Worm (Caenorhabditis elegans) whole organism, L2 larva: ENCODE data around the gene ZK488.6.

Experiments used
- C34F6.9 ChIP-seq: fragments of 150-350 bp; optimal IDR thresholded peaks from 2 replicates; lab custom pipeline; 2014; ENCODE audit warnings: missing biosample characterization, missing genetic modification characterization
- R02D3.7 ChIP-seq: fragments of 150-350 bp; optimal IDR thresholded peaks from 2 replicates; lab custom pipeline; 2014; ENCODE audit warnings: missing biosample characterization, missing genetic modification characterization
- Y55F3AM.14 ChIP-seq: fragments of 200-800 bp; sonication (Bioruptor generic); optimal IDR thresholded peaks from 2 replicates; lab custom pipeline; 2018; ENCODE audit warnings: mild to moderate bottlenecking, missing genetic modification characterization, missing compliant biosample characterization
- ZK546.5 ChIP-seq: sonication (generic microtip); optimal IDR thresholded peaks from 2 replicates; lab custom pipeline; 2017; ENCODE audit warnings: missing biosample characterization, missing genetic modification characterization
- alr-1 ChIP-seq: fragments of 150-350 bp; optimal IDR thresholded peaks from 2 replicates; lab custom pipeline; 2014; ENCODE audit warnings: missing biosample characterization, missing genetic modification characterization
- ama-1 ChIP-seq: fragments of 150-350 bp; optimal IDR thresholded peaks from 2 replicates; lab custom pipeline; 2018; ENCODE audit warnings: inconsistent platforms
- ceh-16 ChIP-seq: fragments of 150-350 bp; optimal IDR thresholded peaks from 2 replicates; lab custom pipeline; 2014; ENCODE audit warnings: missing biosample characterization, missing genetic modification characterization
- ceh-82 ChIP-seq: fragments of 150-350 bp; optimal IDR thresholded peaks from 2 replicates; lab custom pipeline; 2014; ENCODE audit warnings: missing biosample characterization, missing genetic modification characterization
- egl-27 ChIP-seq: sonication (generic microtip); optimal IDR thresholded peaks from 3 replicates; lab custom pipeline; 2017; ENCODE audit warnings: missing biosample characterization, missing genetic modification reagents, missing genetic modification characterization
- elt-1 ChIP-seq: fragments of 150-350 bp; optimal IDR thresholded peaks from 2 replicates; lab custom pipeline; 2014; ENCODE audit warnings: missing biosample characterization, missing genetic modification characterization
- elt-3 ChIP-seq: sonication (generic microtip); optimal IDR thresholded peaks from 2 replicates; lab custom pipeline; 2017; ENCODE audit warnings: missing biosample characterization, missing genetic modification characterization
- fos-1 ChIP-seq: fragments of 150-350 bp; optimal IDR thresholded peaks from 2 replicates; lab custom pipeline; 2014; ENCODE audit warnings: missing biosample characterization, missing genetic modification characterization
- gmeb-1 ChIP-seq: fragments of 150-350 bp; optimal IDR thresholded peaks from 2 replicates; lab custom pipeline; 2014; ENCODE audit warnings: missing biosample characterization, missing genetic modification characterization
- lin-13 ChIP-seq: fragments of 150-350 bp; optimal IDR thresholded peaks from 2 replicates; lab custom pipeline; 2014; ENCODE audit warnings: missing biosample characterization, missing genetic modification reagents, missing genetic modification characterization
- lsy-2 ChIP-seq, 2 experiments: fragments of 150-350 bp in 1 of 2; sonication (generic microtip) in 1 of 2; optimal IDR thresholded peaks; 2 replicates each; lab custom pipeline; 2014 to 2017; ENCODE audit warnings: missing biosample characterization in 2 of 2, missing genetic modification characterization in 2 of 2
- mab-5 ChIP-seq: fragments of 150-350 bp; optimal IDR thresholded peaks from 2 replicates; lab custom pipeline; 2014; ENCODE audit warnings: missing biosample characterization, missing genetic modification characterization
- mbf-1 ChIP-seq: sonication (generic microtip); optimal IDR thresholded peaks from 2 replicates; lab custom pipeline; 2017; ENCODE audit warnings: missing biosample characterization, missing genetic modification characterization
- mdl-1 ChIP-seq, 2 experiments: fragments of 150-350 bp in 1 of 2; sonication (generic microtip) in 1 of 2; optimal IDR thresholded peaks; 2 replicates each; lab custom pipeline; 2017; ENCODE audit warnings: missing biosample characterization in 2 of 2, missing genetic modification characterization in 2 of 2
- nhr-11 ChIP-seq: fragments of 150-350 bp; optimal IDR thresholded peaks from 2 replicates; lab custom pipeline; 2014; ENCODE audit warnings: missing biosample characterization, missing genetic modification characterization
- nhr-12 ChIP-seq: fragments of 150-350 bp; optimal IDR thresholded peaks from 2 replicates; lab custom pipeline; 2014; ENCODE audit warnings: missing biosample characterization, missing genetic modification characterization
- nhr-129 ChIP-seq: fragments of 150-350 bp; optimal IDR thresholded peaks from 2 replicates; lab custom pipeline; 2014; ENCODE audit warnings: missing biosample characterization, missing genetic modification characterization
- nhr-21 ChIP-seq: fragments of 150-350 bp; optimal IDR thresholded peaks from 2 replicates; lab custom pipeline; 2014; ENCODE audit warnings: missing biosample characterization, missing genetic modification characterization
- nhr-23 ChIP-seq: fragments of 150-350 bp; optimal IDR thresholded peaks from 2 replicates; lab custom pipeline; 2014; ENCODE audit warnings: missing biosample characterization, missing genetic modification reagents, missing genetic modification characterization
- nhr-25 ChIP-seq: fragments of 150-350 bp; sonication (generic microtip); optimal IDR thresholded peaks from 3 replicates; lab custom pipeline; 2014; ENCODE audit warnings: missing biosample characterization, missing genetic modification characterization
- nhr-6 ChIP-seq: fragments of 150-350 bp; optimal IDR thresholded peaks from 2 replicates; lab custom pipeline; 2014; ENCODE audit warnings: missing biosample characterization, missing genetic modification characterization
- nhr-77 ChIP-seq: fragments of 150-350 bp; optimal IDR thresholded peaks from 2 replicates; lab custom pipeline; 2014; ENCODE audit warnings: missing biosample characterization, missing genetic modification characterization
- peb-1 ChIP-seq: fragments of 150-350 bp; optimal IDR thresholded peaks from 2 replicates; lab custom pipeline; 2014; ENCODE audit warnings: missing biosample characterization, missing genetic modification characterization
- sem-4 ChIP-seq: fragments of 150-350 bp; optimal IDR thresholded peaks from 2 replicates; lab custom pipeline; 2014; ENCODE audit warnings: missing biosample characterization, missing genetic modification reagents, missing genetic modification characterization
- sma-9 ChIP-seq, 2 experiments: fragments of 150-350 bp in 1 of 2; sonication (generic microtip) in 1 of 2; optimal IDR thresholded peaks; 2 replicates each; lab custom pipeline; 2014 to 2016; ENCODE audit warnings: missing genetic modification characterization in 2 of 2, mild to moderate bottlenecking in 1 of 2, missing biosample characterization in 1 of 2, missing compliant biosample characterization in 1 of 2, missing genetic modification reagents in 1 of 2, moderate library complexity in 1 of 2
- snpc-4 ChIP-seq: fragments of 150-350 bp; optimal IDR thresholded peaks from 2 replicates; lab custom pipeline; 2014; ENCODE audit warnings: missing biosample characterization, missing genetic modification characterization
- unc-55 ChIP-seq: fragments of 150-350 bp; sonication (generic microtip); optimal IDR thresholded peaks from 3 replicates; lab custom pipeline; 2014; ENCODE audit warnings: missing biosample characterization, missing genetic modification reagents, missing genetic modification characterization
- unc-62 ChIP-seq: fragments of 150-350 bp; optimal IDR thresholded peaks from 2 replicates; lab custom pipeline; 2014; ENCODE audit warnings: missing biosample characterization, missing genetic modification reagents, missing genetic modification characterization
- ztf-1 ChIP-seq: fragments of 200-800 bp; sonication (Bioruptor generic); conservative IDR thresholded peaks from 2 replicates; pipeline ENCODE4 v1.3.6; 2022; ENCODE audit warnings: missing genetic modification characterization, missing compliant biosample characterization
- ztf-4 ChIP-seq: fragments of 150-350 bp; optimal IDR thresholded peaks from 2 replicates; lab custom pipeline; 2014; ENCODE audit warnings: missing biosample characterization, missing genetic modification characterization

ZK488.6 gene

ce11 chrV:596923-597322 is 6.6 kb downstream of the ZK488.6 start:
- TF ChIP-seq lsy-2 (tag; optimal IDR thresholded peaks at IDR 0.05; lab: Kevin White, UChicago): no peak
- TF ChIP-seq nhr-21: no peak
- no peak for TF ChIP-seq nhr-23 (tag; lab: Kevin White, UChicago)
- TF ChIP-seq sma-9 (GFP tag; optimal IDR thresholded peaks at IDR 0.05; lab: Kevin White, UChicago): peak; percentile 76
- no peak for TF ChIP-seq sma-9 (tag; optimal IDR thresholded peaks at IDR 0.05; lab: Kevin White, UChicago)
- no peak for TF ChIP-seq peb-1
- peak; percentile 83 for TF ChIP-seq ceh-16
- peak; percentile 29 for TF ChIP-seq elt-1 (tag; lab: Kevin White, UChicago)

ce11 chrV:597823-598222 is 7.5 kb downstream of the ZK488.6 start:
- TF ChIP-seq sma-9 (GFP tag; optimal IDR thresholded peaks at IDR 0.05; lab: Kevin White, UChicago) (peak; percentile 66), sma-9 (tag; optimal IDR thresholded peaks at IDR 0.05; lab: Kevin White, UChicago) (no peak), ceh-82 (tag; lab: Kevin White, UChicago) (no peak), ceh-16 (peak; percentile 61), elt-1 (tag; lab: Kevin White, UChicago) (peak; percentile 72), ztf-1 (GFP tag; lab: Robert Waterston, UW) (no peak), sem-4 (tag; lab: Kevin White, UChicago) (no peak), ama-1 (lab: Kevin White, UChicago) (no peak), Y55F3AM.14 (GFP tag; lab: Kevin White, UChicago) (no peak), nhr-25 (tag; lab: Kevin White, UChicago) (peak; percentile 24)

ce11 chrV:598626-599025 is 8.3 kb downstream of the ZK488.6 start:
- TF ChIP-seq nhr-77 (tag; lab: Kevin White, UChicago) (no peak), nhr-12 (tag; lab: Kevin White, UChicago) (no peak), lsy-2 (tag; optimal IDR thresholded peaks at IDR 0.05; lab: Kevin White, UChicago) (no peak), ZK546.5 (tag; lab: Kevin White, UChicago) (no peak), peb-1 (no peak), nhr-21 (no peak), mbf-1 (tag; lab: Kevin White, UChicago) (no peak)

- TF ChIP-seq nhr-12 (tag; lab: Kevin White, UChicago) (no peak), ceh-16 (peak; percentile 2), sma-9 (GFP tag; optimal IDR thresholded peaks at IDR 0.05; lab: Kevin White, UChicago) (peak; percentile 47), sma-9 (tag; optimal IDR thresholded peaks at IDR 0.05; lab: Kevin White, UChicago) (no peak)
Observed at ce11 chrV:599783-600182, 9.5 kb downstream of the ZK488.6 start.

ce11 chrV:600231-600630 is 9.9 kb downstream of the ZK488.6 start, which contains the start of gene nhr-251:
TSS of gene nhr-251 (plus strand) at chrV:600531.
- TF ChIP-seq ztf-4: no peak
- TF ChIP-seq nhr-6 (tag; lab: Kevin White, UChicago): no peak
- no peak for TF ChIP-seq elt-3 (tag; lab: Kevin White, UChicago)
- TF ChIP-seq unc-62 (GFP tag; lab: Kevin White, UChicago): no peak
- TF ChIP-seq mab-5 (tag; lab: Kevin White, UChicago): no peak
- no peak for TF ChIP-seq gmeb-1 (tag; lab: Kevin White, UChicago)
- TF ChIP-seq nhr-129 (tag; lab: Kevin White, UChicago): no peak
- TF ChIP-seq C34F6.9 (tag; lab: Kevin White, UChicago): no peak

- TF ChIP-seq ama-1 (lab: Kevin White, UChicago) (no peak), sma-9 (GFP tag; optimal IDR thresholded peaks at IDR 0.05; lab: Kevin White, UChicago) (no peak), sma-9 (tag; optimal IDR thresholded peaks at IDR 0.05; lab: Kevin White, UChicago) (no peak), unc-55 (GFP tag; lab: Kevin White, UChicago) (no peak), mdl-1 (tag; optimal IDR thresholded peaks at IDR 0.05; lab: Kevin White, UChicago) (no peak), fos-1 (tag; lab: Kevin White, UChicago) (no peak), R02D3.7 (tag; lab: Kevin White, UChicago) (no peak), egl-27 (tag; lab: Kevin White, UChicago) (no peak), lin-13 (GFP tag; lab: Kevin White, UChicago) (no peak), nhr-25 (tag; lab: Kevin White, UChicago) (no peak), ztf-1 (GFP tag; lab: Robert Waterston, UW) (no peak), elt-1 (tag; lab: Kevin White, UChicago) (no peak), gmeb-1 (tag; lab: Kevin White, UChicago) (no peak), nhr-11 (no peak), snpc-4 (tag; lab: Kevin White, UChicago) (no peak), elt-3 (tag; lab: Kevin White, UChicago) (no peak), alr-1 (tag; lab: Kevin White, UChicago) (no peak)
Observed at ce11 chrV:604105-604504, 13.8 kb downstream of the ZK488.6 start, which contains the start of gene srlf-37. TSS of gene srlf-37 (minus strand) at chrV:604205.
